Worm (Caenorhabditis elegans) whole organism, L4 larva: ENCODE results near the gene C44B7.11.

Experiments used
- D1046.2 ChIP-seq: fragments of 200-800 bp; sonication (Bioruptor generic); IDR thresholded peaks from 2 replicates; pipeline ENCODE4 v1.3.6; 2022; ENCODE audit warnings: missing genetic modification characterization, missing compliant biosample characterization
- F37D6.2 ChIP-seq: sonication (generic microtip); optimal IDR thresholded peaks from 2 replicates; lab custom pipeline; 2016; ENCODE audit warnings: mild to moderate bottlenecking, missing genetic modification characterization, missing compliant biosample characterization
- R02D3.7 ChIP-seq: fragments of 150-350 bp; sonication (generic microtip); optimal IDR thresholded peaks from 3 replicates; lab custom pipeline; 2014; ENCODE audit warnings: missing biosample characterization, missing genetic modification characterization
- ZK546.5 ChIP-seq, 2 experiments: sonication (generic microtip); optimal IDR thresholded peaks; 2 replicates each; lab custom pipeline; 2017; ENCODE audit warnings: missing biosample characterization in 2 of 2, missing genetic modification characterization in 2 of 2
- attf-4 ChIP-seq: sonication (generic microtip); optimal IDR thresholded peaks from 3 replicates; lab custom pipeline; 2017; ENCODE audit warnings: missing biosample characterization, missing genetic modification characterization
- dve-1 ChIP-seq: sonication (generic microtip); optimal IDR thresholded peaks from 2 replicates; lab custom pipeline; 2017; ENCODE audit warnings: antibody characterized with exemption, mild to moderate bottlenecking, missing genetic modification characterization, missing compliant biosample characterization; ENCODE audit not compliant: insufficient read depth
- fkh-10 ChIP-seq: fragments of 150-350 bp; optimal IDR thresholded peaks from 2 replicates; lab custom pipeline; 2014; ENCODE audit warnings: missing biosample characterization, missing genetic modification reagents, missing genetic modification characterization
- lin-39 ChIP-seq: fragments of 150-350 bp; optimal IDR thresholded peaks from 2 replicates; lab custom pipeline; 2014; ENCODE audit warnings: missing biosample characterization, missing genetic modification reagents, missing genetic modification characterization
- lsy-2 ChIP-seq, 2 experiments: fragments of 150-350 bp in 1 of 2; sonication (generic microtip) in 1 of 2; optimal IDR thresholded peaks; 2 replicates each; lab custom pipeline; 2014 to 2017; ENCODE audit warnings: missing biosample characterization in 2 of 2, missing genetic modification characterization in 2 of 2
- mep-1 ChIP-seq: fragments of 150-350 bp; sonication (generic microtip); optimal IDR thresholded peaks from 3 replicates; lab custom pipeline; 2014; ENCODE audit warnings: missing biosample characterization, missing genetic modification characterization
- nhr-42 ChIP-seq: fragments of 200-800 bp; sonication (Bioruptor generic); IDR thresholded peaks from 2 replicates; pipeline ENCODE4 v1.3.6; 2022; ENCODE audit warnings: missing genetic modification characterization, missing compliant biosample characterization
- skn-1 ChIP-seq: fragments of 150-350 bp; optimal IDR thresholded peaks from 2 replicates; lab custom pipeline; 2014; ENCODE audit warnings: missing biosample characterization, missing genetic modification characterization
- unc-130 ChIP-seq: sonication (generic microtip); optimal IDR thresholded peaks from 2 replicates; lab custom pipeline; 2016; ENCODE audit warnings: missing genetic modification reagents, missing genetic modification characterization, missing compliant biosample characterization
- zip-11 ChIP-seq: fragments of 200-800 bp; sonication (Bioruptor generic); IDR thresholded peaks from 2 replicates; pipeline ENCODE4 v1.3.6; 2022; ENCODE audit warnings: missing genetic modification characterization, missing compliant biosample characterization

- TF ChIP-seq dve-1 (tag; lab: Kevin White, UChicago) = no peak
- no peak for TF ChIP-seq ZK546.5 (tag; optimal IDR thresholded peaks at IDR 0.05; lab: Kevin White, UChicago)
- TF ChIP-seq lsy-2 (tag; optimal IDR thresholded peaks at IDR 0.05; lab: Kevin White, UChicago) = no peak
- TF ChIP-seq nhr-42 (GFP tag; lab: Robert Waterston, UW) = no peak
- no peak for TF ChIP-seq F37D6.2 (tag; lab: Kevin White, UChicago)
- no peak for TF ChIP-seq unc-130
- TF ChIP-seq zip-11 (GFP tag; lab: Robert Waterston, UW) = no peak
- no peak for TF ChIP-seq R02D3.7 (tag; lab: Kevin White, UChicago)
- TF ChIP-seq D1046.2 (GFP tag; lab: Robert Waterston, UW) = no peak
- TF ChIP-seq mep-1 = no peak
- no peak for TF ChIP-seq fkh-10 (GFP tag; lab: Kevin White, UChicago)
- no peak for TF ChIP-seq lin-39 (tag; lab: Kevin White, UChicago)
- TF ChIP-seq attf-4 (tag; lab: Kevin White, UChicago) = no peak
- TF ChIP-seq skn-1 = no peak
Measured at ce11 chrII:6851938-6852337, 45.4 kb downstream of the C44B7.11 start, which contains the start of gene C04A2.15.
